Worm (Caenorhabditis elegans) whole organism, early embryonic: ENCODE measurements around the gene rfc-3.

Experiments
- B0310.2 ChIP-seq: sonication (generic microtip); optimal IDR thresholded peaks from 2 replicates; lab custom pipeline; 2016; ENCODE audit warnings: mild to moderate bottlenecking, missing genetic modification characterization, missing compliant biosample characterization
- ama-1 ChIP-seq: fragments of 150-350 bp; optimal IDR thresholded peaks from 2 replicates; lab custom pipeline; 2014
- ets-7 ChIP-seq: sonication (generic microtip); optimal IDR thresholded peaks from 2 replicates; lab custom pipeline; 2016; ENCODE audit warnings: missing genotype, missing genetic modification characterization, missing compliant biosample characterization

ce11 chrIV:13057418-13057817 is 38.1 kb upstream of the rfc-3 start, which contains the start of gene scl-2:
- TF ChIP-seq ama-1 (lab: Kevin White, UChicago) (no peak), ets-7 (tag; lab: Kevin White, UChicago) (no peak), B0310.2 (tag; lab: Kevin White, UChicago) (no peak)
